Fruit fly (Drosophila melanogaster) whole organism: ENCODE measurements around the gene CG34130.

Source experiments
- CG8478 ChIP-seq: fragments of >200 bp; optimal IDR thresholded peaks from 2 replicates; lab custom pipeline; 2018; ENCODE audit warnings: inconsistent platforms
- Dll ChIP-seq: fragments of >200 bp; optimal IDR thresholded peaks from 2 replicates; lab custom pipeline; 2017
- EcR ChIP-seq, 2 experiments: fragments of >200 bp; optimal IDR thresholded peaks; 2 replicates each; lab custom pipeline; 2017; ENCODE audit warnings: missing biosample characterization in 2 of 2, missing genetic modification characterization in 2 of 2, missing genetic modification reagents in 2 of 2
- pan ChIP-seq: fragments of >200 bp; optimal IDR thresholded peaks from 2 replicates; lab custom pipeline; 2017
- psq ChIP-seq: fragments of >200 bp; optimal IDR thresholded peaks from 2 replicates; lab custom pipeline; 2017
- usp ChIP-seq: fragments of >200 bp; optimal IDR thresholded peaks from 2 replicates; lab custom pipeline; 2017; ENCODE audit warnings: missing biosample characterization, missing genetic modification characterization, mixed read lengths

The CG34130 gene

dm6 chr3R:26191105-26191504, 1.3 kb upstream of the CG34130 start, which contains the start of gene CG34129:
Gene CG34129 (minus strand): TSS chr3R:26191205.
- no peak for TF ChIP-seq psq (lab: Kevin White, UChicago)
- no peak for TF ChIP-seq EcR (GFP tag; optimal IDR thresholded peaks at IDR 0.05; lab: Kevin White, UChicago)
- TF ChIP-seq CG8478 = no peak
- TF ChIP-seq Dll (lab: Kevin White, UChicago) = no peak
- no peak for TF ChIP-seq usp (GFP tag; lab: Kevin White, UChicago)
- no peak for TF ChIP-seq pan (lab: Kevin White, UChicago)

dm6 chr3R:26188708-26189107, 1.1 kb downstream of the CG34130 start, which contains the start of gene CG6073:
Gene CG6073 (minus strand): TSS chr3R:26188807.
- no peak for TF ChIP-seq psq (lab: Kevin White, UChicago)
- TF ChIP-seq Dll (lab: Kevin White, UChicago) = no peak
- no peak for TF ChIP-seq CG8478
- TF ChIP-seq pan (lab: Kevin White, UChicago) = no peak
- TF ChIP-seq usp (GFP tag; lab: Kevin White, UChicago) = no peak
- no peak for TF ChIP-seq EcR (GFP tag; optimal IDR thresholded peaks at IDR 0.05; lab: Kevin White, UChicago)

dm6 chr3R:26185201-26185688, 4.5 kb downstream of the CG34130 start, which contains the start of gene CG31086:
Gene CG31086 (plus strand): TSS chr3R:26185251.
- TF ChIP-seq pan (lab: Kevin White, UChicago) (no peak), usp (GFP tag; lab: Kevin White, UChicago) (no peak), psq (lab: Kevin White, UChicago) (no peak), CG8478 (no peak), EcR (GFP tag; optimal IDR thresholded peaks at IDR 0.05; lab: Kevin White, UChicago) (no peak), Dll (lab: Kevin White, UChicago) (no peak)

dm6 chr3R:26181991-26182390, 7.8 kb downstream of the CG34130 start:
- TF ChIP-seq usp (GFP tag; lab: Kevin White, UChicago) = no peak
- no peak for TF ChIP-seq psq (lab: Kevin White, UChicago)
- no peak for TF ChIP-seq CG8478
- no peak for TF ChIP-seq Dll (lab: Kevin White, UChicago)
- no peak for TF ChIP-seq pan (lab: Kevin White, UChicago)
- no peak for TF ChIP-seq EcR (GFP tag; optimal IDR thresholded peaks at IDR 0.05; lab: Kevin White, UChicago)

dm6 chr3R:26172040-26172439, 17.7 kb downstream of the CG34130 start:
- TF ChIP-seq Dll (lab: Kevin White, UChicago) (no peak), EcR (GFP tag; optimal IDR thresholded peaks at IDR 0.05; lab: Kevin White, UChicago) (no peak), pan (lab: Kevin White, UChicago) (no peak), usp (GFP tag; lab: Kevin White, UChicago) (no peak), CG8478 (no peak), psq (lab: Kevin White, UChicago) (no peak)

dm6 chr3R:26170644-26171043, 19.1 kb downstream of the CG34130 start, which contains the start of gene CG31323:
Gene CG31323 (plus strand): TSS chr3R:26170847.
- TF ChIP-seq EcR (GFP tag; optimal IDR thresholded peaks at IDR 0.05; lab: Kevin White, UChicago) (no peak), Dll (lab: Kevin White, UChicago) (no peak), psq (lab: Kevin White, UChicago) (no peak), usp (GFP tag; lab: Kevin White, UChicago) (no peak), CG8478 (no peak), pan (lab: Kevin White, UChicago) (no peak)
